Worm (Caenorhabditis elegans) whole organism, dauer: ENCODE results near the gene pgp-8.

ENCODE experiments used
- unc-62 ChIP-seq: sonication (generic microtip); optimal IDR thresholded peaks from 2 replicates; lab custom pipeline; 2017; ENCODE audit warnings: missing biosample characterization, missing genetic modification reagents, missing genetic modification characterization

The pgp-8 gene

DNA sequence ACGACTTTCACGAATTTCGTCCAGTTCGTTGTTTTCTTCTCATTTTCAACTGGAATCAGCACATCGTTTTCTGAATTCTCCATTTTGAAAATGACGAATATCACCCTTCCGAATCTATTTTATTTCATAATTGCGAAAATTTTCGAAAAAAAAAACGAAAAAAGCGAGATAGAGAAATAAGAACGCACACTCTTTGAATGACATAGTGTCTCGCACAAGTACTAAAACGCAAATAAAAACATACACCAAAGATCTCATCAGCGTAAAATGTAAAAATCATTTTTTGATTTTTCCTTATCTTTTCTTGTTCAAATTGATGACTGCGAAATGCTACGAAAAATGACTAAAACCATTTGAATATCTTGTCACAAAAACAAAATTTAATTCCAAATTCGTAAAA, at the start of gene pgp-8:
Gene pgp-8 (minus strand): TSS at position 101 of the 400 bp plus-strand sequence.
- TF ChIP-seq unc-62 (GFP tag; lab: Kevin White, UChicago): no peak

- no peak for TF ChIP-seq unc-62 (GFP tag; lab: Kevin White, UChicago)
Observed at ce11 chrX:10913981-10914380, 49.8 kb upstream of the pgp-8 start, which contains the start of gene F47B10.9. Gene F47B10.9, minus strand, starts transcription at chrX:10914081.

DNA sequence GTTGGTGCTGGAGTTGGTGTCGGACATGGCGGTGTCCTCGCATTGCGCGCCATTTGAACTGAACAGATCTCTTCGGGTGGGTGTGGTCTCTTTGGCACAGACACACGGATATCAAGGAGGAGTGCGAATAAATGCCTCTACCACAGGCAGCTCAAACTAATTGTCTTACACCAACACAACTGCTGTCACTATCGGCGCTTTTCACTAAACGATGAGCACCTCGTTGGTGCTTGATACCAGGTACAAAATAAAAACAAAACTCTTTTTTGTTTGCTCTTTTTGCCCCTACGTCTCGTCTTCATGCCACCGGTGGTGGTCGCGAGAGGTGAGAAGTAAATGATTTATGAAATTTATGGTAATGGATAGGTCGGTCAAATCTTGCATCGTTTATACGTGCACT, 46.5 kb upstream of the pgp-8 start, which contains the start of gene F47B10.8:
Gene F47B10.8 (minus strand): TSS at position 101 of the 400 bp plus-strand sequence.
- TF ChIP-seq unc-62 (GFP tag; lab: Kevin White, UChicago): no peak

DNA sequence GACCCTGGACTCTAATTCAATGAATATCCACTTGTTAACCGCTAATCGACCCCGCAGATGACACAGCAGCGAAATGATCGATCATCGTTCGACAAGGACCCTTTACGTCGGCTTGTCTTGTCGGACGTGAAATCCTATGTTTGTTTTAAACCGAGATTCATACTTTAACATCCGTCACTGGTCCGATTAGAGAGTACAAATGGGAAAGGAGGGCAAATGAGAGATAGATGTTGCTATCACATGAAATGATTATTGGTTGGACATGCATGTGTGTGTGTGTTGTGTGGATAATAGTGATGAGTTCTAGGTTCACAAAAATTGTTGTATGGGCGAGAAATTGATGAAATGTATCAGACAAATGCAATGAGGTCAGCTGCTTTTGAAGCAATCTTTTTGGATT, 45.4 kb upstream of the pgp-8 start:
- TF ChIP-seq unc-62 (GFP tag; lab: Kevin White, UChicago): no peak

DNA sequence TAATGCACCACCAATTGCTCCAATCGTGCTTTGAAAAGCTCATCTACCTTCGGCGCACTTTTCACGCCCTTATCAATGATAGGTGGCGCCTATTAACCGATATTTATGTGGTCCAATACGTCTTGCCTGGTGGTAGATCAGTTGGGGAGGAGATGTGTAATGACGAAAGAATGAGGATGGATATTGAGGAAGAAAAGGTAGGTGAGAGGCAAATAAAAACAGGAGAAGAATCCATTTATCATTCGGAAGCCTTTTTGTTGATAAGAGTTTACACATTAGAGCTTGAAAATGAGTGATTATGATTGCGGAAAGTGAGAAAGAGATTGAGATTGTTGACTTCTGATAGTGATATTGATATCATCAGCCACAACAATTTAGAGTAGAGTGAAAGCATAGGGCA, 43.2 kb upstream of the pgp-8 start:
- TF ChIP-seq unc-62 (GFP tag; lab: Kevin White, UChicago): no peak

DNA sequence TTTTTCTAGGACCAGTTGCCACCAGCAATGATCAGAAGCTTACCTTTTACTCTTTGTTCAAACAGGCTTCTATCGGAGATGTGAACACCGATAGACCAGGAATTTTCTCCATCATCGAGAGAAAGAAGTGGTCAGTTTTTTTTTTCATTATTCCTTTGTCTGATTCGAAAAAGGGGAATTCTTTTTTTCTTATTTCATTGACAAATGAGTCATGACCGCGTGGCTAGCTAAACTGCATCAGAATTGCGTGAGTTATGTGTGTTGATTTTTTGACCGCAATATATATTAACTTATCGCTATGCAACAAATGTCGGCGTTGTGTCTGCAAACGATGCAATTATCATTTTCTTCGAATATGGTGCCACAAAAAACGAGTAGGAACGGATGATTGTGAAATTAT, 39.2 kb upstream of the pgp-8 start:
- TF ChIP-seq unc-62 (GFP tag; lab: Kevin White, UChicago): no peak

DNA sequence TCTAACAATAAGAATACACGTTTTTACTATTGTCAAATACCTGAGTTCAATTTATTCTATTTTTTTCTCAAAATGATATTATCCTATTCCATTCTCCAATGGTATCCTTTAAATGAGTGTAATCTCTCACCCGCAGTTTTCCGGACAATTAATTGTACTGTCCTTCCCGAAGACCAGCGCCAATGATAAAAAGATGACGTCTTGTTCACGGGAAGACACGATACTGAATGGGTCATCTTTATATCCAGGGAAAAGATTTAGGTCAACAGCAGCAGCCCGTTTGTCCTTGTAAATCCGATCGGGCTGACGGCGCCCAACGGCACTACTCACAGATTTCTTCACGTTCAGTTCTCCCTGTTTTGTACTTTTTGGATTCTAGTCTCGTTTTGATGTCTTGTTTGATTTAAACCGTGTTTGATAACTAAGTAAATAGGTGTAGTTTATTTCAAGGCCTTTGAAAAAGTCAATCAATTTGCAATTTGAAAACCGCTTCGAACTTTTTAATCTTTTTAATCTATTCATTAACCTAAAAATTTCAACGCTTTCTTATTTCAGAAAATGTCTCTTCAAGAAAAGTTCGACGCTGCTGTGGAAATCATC, 38.6 kb upstream of the pgp-8 start, which contains the start of gene acbp-3:
Gene acbp-3 (plus strand): TSS at position 550 of the 600 bp plus-strand sequence.
- TF ChIP-seq unc-62 (GFP tag; lab: Kevin White, UChicago): no peak

- TF ChIP-seq unc-62 (GFP tag; lab: Kevin White, UChicago): no peak
Observed at ce11 chrX:10901766-10902165, 37.5 kb upstream of the pgp-8 start.

- no peak for TF ChIP-seq unc-62 (GFP tag; lab: Kevin White, UChicago)
Observed at ce11 chrX:10900952-10901351, 36.7 kb upstream of the pgp-8 start.

DNA sequence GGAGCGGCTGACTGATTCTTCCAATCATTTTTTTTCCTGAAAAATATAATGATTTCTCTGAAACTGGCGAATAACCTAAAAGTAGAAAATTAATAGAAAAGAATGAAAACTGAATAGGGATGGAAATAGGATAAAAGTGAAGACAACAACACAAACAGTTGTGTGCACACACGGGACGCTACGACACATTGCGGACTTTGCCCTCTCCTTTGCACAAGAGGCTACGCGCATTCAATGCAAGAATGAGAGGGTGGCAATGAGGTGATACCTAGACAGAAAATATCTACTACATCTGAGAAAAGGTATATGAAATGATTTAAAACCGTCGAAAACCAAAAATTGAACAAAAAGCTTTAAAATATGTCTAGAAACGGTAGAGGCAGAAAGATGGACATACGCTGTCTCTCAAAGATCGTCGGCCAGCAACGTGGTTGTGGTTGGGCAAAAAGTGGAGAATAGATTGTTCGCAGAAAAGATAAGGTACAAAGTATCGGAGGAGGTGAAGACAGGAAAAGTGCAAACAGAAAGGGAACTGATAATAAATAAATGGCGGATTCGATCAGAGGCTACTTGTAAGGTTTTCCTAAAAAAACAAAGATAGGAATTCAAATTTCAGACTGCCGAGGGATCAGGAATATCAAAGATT, 36.0 kb upstream of the pgp-8 start, which contains the start of gene suca-1:
Gene suca-1 (minus strand): TSS at position 36 of the 646 bp plus-strand sequence.
- TF ChIP-seq unc-62 (GFP tag; lab: Kevin White, UChicago): no peak

DNA sequence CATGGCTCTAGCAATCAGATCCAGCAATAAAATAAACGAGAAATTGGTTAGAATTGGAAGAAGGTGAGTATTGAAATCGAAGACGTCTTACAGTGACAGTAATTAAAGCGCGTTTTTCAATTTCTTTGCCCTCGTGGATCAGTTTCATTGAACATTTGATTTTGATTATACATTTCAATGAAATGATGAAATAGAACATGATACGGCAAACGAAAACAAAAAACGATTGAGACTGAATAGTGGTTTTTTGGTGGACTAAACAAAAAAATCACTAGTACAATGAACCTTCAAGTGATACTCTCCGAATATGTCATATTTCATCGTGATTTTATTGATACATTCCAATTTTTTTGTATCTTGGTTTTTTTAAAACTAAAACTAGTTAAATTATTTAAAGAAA, 32.3 kb upstream of the pgp-8 start, which contains the start of gene haly-1:
Gene haly-1 (minus strand): TSS at position 101 of the 400 bp plus-strand sequence.
- no peak for TF ChIP-seq unc-62 (GFP tag; lab: Kevin White, UChicago)

ce11 chrX:10891890-10892289, 27.7 kb upstream of the pgp-8 start, which contains the start of gene F47B10.3:
Gene F47B10.3, plus strand, starts transcription at chrX:10892190.
- no peak for TF ChIP-seq unc-62 (GFP tag; lab: Kevin White, UChicago)

DNA sequence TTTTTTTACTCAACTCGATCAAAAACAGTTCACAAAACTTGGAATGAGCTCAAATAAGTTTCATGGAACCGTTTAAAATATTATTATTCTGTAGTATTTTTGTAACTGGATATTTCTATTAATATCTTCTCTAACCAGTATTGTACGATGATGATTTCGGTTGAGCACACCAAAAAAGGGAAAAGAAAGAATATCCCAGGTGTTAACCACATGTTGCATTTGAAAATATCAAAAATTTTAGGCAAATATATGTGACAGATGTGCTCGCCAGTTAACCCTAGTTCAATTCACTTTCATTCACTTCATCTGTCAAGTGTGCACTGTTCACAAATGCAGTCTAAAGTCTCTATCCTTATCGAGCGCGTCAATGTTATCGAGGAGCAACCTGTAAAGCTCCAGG, 26.7 kb upstream of the pgp-8 start, which contains the start of gene F47B10.4:
Gene F47B10.4 (plus strand): TSS at position 301 of the 400 bp plus-strand sequence.
- TF ChIP-seq unc-62 (GFP tag; lab: Kevin White, UChicago): no peak

DNA sequence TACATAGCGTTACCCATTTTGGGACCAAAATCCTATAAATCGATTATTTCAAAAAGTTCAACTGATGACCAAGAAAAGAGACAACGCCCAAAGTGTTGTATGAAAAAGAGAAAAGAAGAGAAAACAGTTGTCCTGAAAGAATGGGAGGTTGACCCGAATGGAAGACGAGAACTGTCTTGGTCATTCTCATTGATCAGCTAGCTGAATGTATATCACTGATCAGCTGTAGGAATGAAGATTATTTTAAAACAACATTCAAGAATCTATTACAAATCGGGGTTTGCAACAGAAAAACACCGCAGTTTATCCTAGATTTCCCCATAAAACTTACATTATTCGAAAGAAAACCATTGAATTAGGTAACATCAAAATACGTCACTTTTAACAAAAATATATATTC, 26.2 kb upstream of the pgp-8 start, which contains the start of gene F47B10.5:
Gene F47B10.5 (minus strand): TSS at position 101 of the 400 bp plus-strand sequence.
- TF ChIP-seq unc-62 (GFP tag; lab: Kevin White, UChicago): no peak

ce11 chrX:10888201-10888600, 24.0 kb upstream of the pgp-8 start, which contains the start of gene F47B10.6:
Gene F47B10.6, plus strand, starts transcription at chrX:10888501.
- TF ChIP-seq unc-62 (GFP tag; lab: Kevin White, UChicago): no peak

DNA sequence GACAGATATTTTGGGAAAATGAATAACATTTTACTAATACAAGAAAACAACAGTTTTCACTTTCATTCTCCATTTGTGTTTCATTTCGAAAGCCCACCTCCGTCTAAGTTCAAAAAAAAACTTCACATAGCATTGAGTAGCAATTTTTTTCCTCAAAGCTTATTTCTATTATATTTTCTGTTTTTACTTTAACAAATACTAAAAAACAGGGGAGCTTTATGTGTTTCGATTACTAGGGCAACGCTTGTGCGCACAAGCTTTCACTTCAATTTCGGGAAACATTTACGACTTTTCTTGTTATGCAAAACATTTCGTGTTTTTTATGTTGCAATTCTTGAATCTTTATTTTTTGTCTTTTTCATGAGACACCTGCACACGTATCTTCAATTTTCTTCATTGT, 21.6 kb upstream of the pgp-8 start, which contains the start of gene T21E8.5:
Gene T21E8.5 (plus strand): TSS at position 301 of the 400 bp plus-strand sequence.
- TF ChIP-seq unc-62 (GFP tag; lab: Kevin White, UChicago): no peak
